Fruit fly (Drosophila melanogaster) ovary, adult (tissue): Measurements from ENCODE around the gene CG4375.
A peak's percentile ranks its signal among the peaks of the same experiment; 100 is the strongest.

Source experiments
- CG17801 ChIP-seq: fragments of 200-800 bp; optimal IDR thresholded peaks from 2 replicates; lab custom pipeline; 2019; ENCODE audit warnings: missing biosample characterization, mild to moderate bottlenecking, missing genetic modification characterization, moderate library complexity; ENCODE audit not compliant: partially characterized antibody

The CG4375 gene

DNA sequence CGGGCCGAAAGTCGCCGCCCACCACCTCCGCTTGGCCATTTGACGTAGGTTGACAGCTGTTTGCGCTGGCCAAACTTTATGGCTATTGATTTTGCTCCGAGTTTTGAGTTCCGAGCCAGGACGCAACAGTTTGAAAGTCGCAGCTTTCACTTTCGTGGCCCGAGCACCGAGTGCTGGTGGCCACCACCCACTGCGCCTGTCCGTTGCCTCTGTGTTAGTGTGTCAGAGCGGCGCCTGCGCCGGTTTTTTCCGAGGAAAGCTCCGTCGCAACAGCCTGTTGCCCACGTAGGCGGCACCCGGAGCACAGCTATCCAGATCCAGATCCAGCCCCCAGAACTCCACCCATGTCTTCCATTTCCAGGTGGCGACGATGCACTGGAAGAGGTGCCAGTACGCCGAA is 22.1 kb upstream of the CG4375 start:
- no peak for TF ChIP-seq CG17801 (GFP tag; lab: Kevin White, UChicago)

DNA sequence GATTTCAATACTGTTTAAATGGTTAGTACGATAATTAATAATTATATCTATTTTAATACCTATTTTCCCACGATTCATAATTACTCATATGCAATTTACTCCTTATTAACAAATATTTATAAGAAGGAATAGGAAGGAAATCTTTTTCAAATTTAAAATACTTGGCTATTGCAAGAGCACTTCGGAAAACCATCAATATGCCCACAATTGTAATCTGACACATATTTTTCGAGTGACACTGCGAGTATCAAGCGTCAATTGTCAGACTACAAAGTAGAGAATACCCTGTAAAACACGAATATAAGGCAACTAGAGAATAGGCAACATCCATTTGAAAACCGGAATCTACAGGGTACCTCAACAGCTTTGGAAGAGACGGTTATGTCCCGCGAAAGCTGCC is 21.7 kb upstream of the CG4375 start:
- no peak for TF ChIP-seq CG17801 (GFP tag; lab: Kevin White, UChicago)

DNA sequence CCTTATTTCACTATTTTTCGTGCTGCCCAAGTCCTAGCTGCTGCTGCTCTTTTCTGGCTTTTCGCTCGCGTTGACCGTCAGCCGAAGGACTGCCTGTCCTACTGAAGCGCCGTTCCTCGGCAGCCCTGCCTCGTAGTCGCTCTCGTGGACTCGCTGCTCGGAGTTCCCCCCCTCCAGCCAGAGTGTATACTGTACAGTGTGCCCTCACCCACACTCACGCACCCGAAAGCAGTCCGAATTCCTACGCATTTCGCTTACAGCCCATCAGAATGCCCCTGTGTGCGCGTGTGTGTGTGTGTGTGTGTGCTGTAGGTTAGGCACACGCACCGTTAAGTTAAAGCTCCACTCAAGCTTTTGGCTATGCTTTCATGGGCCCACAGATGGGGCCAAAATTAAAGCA is 21.3 kb upstream of the CG4375 start, which contains the start of gene IA-2:
IA-2 (minus strand) TSS at position 89 of the 400 bp plus-strand sequence.
- TF ChIP-seq CG17801 (GFP tag; lab: Kevin White, UChicago), result no peak

DNA sequence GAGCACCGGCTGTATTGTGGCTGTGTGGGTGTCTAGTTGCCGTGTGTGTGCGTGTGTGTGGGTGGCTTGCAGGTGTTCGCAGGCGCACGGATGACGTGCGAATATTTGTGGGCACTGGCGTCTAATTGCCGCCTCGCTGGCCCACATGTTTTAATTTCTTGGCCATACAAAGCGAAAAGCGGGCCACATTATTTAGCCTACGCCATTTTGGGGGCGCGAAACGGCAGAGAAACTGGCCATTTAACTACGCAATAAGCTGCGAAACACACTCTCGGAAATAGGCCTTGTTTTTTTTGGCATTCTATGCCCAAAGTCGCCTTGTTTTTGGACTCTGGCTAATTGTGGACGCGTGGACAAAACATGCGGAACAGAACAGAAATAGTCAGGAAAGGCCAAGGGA is 20.5 kb upstream of the CG4375 start:
- no peak for TF ChIP-seq CG17801 (GFP tag; lab: Kevin White, UChicago)

DNA sequence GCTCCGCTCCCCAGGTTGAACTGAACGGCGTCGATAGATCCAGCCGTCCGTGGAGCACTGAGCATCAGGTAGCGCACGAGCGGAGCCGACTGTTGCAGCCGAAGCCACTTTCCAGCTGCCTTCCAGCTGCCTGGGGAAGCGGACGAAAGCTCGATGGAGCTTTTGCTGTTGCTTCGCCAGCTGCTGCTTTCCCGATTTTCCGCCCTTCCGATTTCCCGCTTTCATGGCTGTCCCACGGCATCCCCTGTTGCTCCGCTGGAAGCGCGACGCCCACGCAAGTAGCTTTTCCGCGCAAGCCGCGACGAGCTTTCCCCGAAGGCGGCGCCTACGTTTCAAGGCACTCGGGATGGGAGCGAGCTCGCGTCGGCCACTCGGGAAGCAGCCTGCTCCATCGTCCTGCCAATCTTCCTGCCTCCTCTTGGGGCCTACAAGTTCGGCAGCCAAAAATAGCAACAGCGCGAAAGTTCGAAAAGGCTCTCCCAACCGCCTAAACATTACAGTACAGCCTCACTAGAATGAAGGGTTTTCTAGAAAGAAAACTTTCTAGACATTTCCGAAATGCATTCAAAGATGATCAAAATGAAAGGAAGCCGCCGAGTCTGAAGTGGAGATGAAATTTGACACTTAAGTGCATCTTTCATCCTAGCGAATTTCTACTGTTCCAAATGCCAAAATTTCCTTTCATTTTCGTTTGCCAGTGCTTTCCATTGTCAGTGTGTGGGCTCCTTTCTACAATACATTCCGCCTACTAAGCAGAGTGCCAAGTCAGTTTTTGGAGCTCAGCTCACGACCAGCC is 16.7 kb upstream of the CG4375 start:
- TF ChIP-seq CG17801 (GFP tag; lab: Kevin White, UChicago), result no peak

DNA sequence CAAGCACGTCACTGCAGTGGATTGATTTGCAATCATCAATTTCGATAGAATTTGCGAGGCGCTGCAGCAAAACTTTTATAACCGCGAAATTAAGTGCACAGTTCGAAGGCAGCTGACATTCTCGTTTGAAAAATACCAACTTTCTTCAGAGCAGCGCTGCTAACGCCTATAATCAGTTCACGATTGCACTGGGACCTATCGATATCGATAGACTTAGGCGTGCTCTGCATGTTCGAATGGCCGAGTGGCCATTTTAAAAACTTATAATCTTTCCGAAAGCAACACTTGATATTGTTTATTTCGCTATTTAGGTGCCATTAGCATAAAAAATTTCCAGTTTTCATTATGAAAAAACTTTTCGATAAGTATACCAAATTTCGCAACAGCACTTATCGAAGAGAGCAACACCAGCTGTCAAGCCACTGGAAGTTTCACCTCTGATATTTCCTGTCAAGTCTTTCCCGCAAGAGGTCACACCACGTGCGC is 10.2 kb upstream of the CG4375 start, which contains the start of gene gNacalpha:
gNacalpha (plus strand) TSS at position 436 of the 486 bp plus-strand sequence.
- TF ChIP-seq CG17801 (GFP tag; lab: Kevin White, UChicago), result no peak

DNA sequence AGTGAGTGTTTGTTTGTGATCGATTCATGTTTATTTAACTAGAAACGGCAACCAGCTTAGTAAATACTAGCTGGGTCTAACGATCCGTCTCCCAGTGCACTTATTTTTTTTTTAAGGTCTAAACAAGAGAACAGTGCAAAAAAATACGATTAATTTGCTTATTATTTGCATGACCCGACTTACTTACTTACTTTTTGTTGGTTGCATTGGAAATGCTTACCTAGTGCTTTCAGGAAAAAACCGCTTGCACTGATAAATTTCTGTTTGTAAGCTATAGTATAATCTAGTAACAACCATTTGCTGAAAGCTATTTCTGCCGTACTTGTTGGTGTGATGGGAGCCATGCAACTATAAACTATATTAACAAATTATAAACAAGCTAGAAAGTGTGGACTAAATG is 17.8 kb downstream of the CG4375 start:
- no peak for TF ChIP-seq CG17801 (GFP tag; lab: Kevin White, UChicago)

DNA sequence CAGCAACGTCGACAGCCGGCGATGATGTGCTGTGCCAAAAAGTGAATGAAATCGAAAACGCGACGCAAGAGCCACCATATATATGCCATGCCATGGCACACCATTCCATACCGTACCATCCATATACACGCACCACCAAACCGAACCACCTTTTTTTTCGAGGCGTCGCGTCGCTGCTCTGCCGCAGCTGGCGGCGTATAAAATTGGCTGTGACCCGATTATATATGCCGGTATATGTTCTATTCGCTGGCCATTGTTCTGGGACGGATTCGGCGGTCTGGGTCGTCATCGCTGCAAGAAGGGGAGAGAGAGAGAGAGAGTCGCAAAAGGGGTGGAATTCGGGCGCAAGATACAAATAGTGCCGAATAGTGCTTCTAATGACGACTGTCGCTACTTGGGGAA is 18.9 kb downstream of the CG4375 start:
- peak; percentile 9 for TF ChIP-seq CG17801 (GFP tag; lab: Kevin White, UChicago)

DNA sequence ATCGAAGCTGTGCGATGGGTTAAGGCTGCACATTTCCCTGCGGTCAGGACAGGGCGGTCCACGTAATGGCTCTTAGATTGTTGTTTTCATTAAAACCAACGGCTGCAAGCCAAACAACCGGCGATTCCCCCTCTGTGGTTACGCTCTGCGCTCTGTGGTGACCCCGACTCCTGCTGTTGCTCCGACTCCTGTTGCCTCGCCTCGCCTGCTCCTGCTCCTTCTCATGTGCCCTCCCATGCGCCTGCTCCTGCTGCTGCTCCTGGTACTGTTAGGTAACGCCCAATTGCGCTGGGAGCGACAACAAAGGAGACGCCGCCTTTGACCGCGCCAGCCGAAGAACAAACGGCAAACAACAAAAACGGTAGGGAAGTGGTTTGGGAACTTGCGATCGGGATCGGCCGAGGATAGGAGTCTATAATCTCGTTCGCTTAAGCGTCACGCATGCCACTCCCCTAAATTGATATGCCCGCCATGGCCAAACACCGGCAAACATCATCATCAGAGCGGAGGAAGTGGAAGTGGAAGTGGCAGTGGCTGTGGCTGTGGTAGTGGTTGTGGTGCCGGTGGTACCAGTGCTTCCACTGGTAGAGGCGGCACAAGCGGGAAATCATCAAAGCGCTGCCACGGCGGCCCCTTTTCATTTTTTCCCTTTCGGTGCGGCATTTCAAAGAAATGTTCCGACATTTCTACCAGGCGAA is 19.4 kb downstream of the CG4375 start:
- no peak for TF ChIP-seq CG17801 (GFP tag; lab: Kevin White, UChicago)

DNA sequence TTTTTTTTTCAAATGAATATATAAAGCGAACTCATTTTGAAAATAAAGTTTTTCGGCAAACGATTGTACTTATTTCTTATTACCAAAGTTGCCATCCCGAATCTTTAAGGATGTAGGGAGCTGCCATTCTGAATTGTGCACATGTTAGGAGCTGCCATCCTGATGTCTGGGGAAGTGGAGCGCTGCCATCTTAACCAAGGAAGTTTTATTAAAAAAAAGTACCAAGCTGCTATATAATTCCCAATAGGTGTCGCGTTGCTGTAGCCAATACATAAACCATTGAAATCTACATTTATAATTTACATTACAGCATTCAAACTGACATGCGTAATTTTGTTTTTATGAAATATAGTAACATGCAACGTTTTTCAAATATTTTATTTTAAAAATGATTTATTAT is 20.2 kb downstream of the CG4375 start:
- no peak for TF ChIP-seq CG17801 (GFP tag; lab: Kevin White, UChicago)
